Worm (Caenorhabditis elegans) whole organism, late embryonic: ENCODE measurements around the gene K10B3.5.

Experiments used
- C08G9.2 ChIP-seq: sonication (generic microtip); optimal IDR thresholded peaks from 2 replicates; lab custom pipeline; 2016; ENCODE audit warnings: mild to moderate bottlenecking, missing genetic modification characterization, moderate library complexity, missing compliant biosample characterization
- F13H6.1 ChIP-seq: sonication (generic microtip); optimal IDR thresholded peaks from 2 replicates; lab custom pipeline; 2016; ENCODE audit warnings: missing genetic modification characterization, missing compliant biosample characterization
- K02D7.2 ChIP-seq: sonication (generic microtip); optimal IDR thresholded peaks from 2 replicates; lab custom pipeline; 2017; ENCODE audit warnings: mild to moderate bottlenecking, missing genetic modification characterization, missing compliant biosample characterization
- T23F11.4 ChIP-seq: fragments of 200-800 bp; sonication (Bioruptor generic); optimal IDR thresholded peaks from 2 replicates; lab custom pipeline; 2018; ENCODE audit warnings: mild to moderate bottlenecking, missing genetic modification characterization, missing compliant biosample characterization
- ahr-1 ChIP-seq: sonication (generic microtip); optimal IDR thresholded peaks from 2 replicates; lab custom pipeline; 2016; ENCODE audit warnings: missing genetic modification characterization, missing compliant biosample characterization
- ceh-14 ChIP-seq: sonication (generic microtip); optimal IDR thresholded peaks from 2 replicates; lab custom pipeline; 2016; ENCODE audit warnings: missing genotype, missing genetic modification characterization, missing compliant biosample characterization
- ceh-2 ChIP-seq: sonication (generic microtip); optimal IDR thresholded peaks from 2 replicates; lab custom pipeline; 2016; ENCODE audit warnings: missing genotype, missing genetic modification characterization, missing compliant biosample characterization
- ceh-22 ChIP-seq: sonication (generic microtip); optimal IDR thresholded peaks from 2 replicates; lab custom pipeline; 2017; ENCODE audit warnings: missing biosample characterization, missing genetic modification characterization
- ceh-30 ChIP-seq: fragments of 150-350 bp; optimal IDR thresholded peaks from 2 replicates; lab custom pipeline; 2014; ENCODE audit warnings: missing biosample characterization, missing genetic modification characterization
- ceh-31 ChIP-seq: sonication (generic microtip); optimal IDR thresholded peaks from 2 replicates; lab custom pipeline; 2016; ENCODE audit warnings: missing genetic modification characterization, missing compliant biosample characterization
- ceh-34 ChIP-seq: sonication (generic microtip); optimal IDR thresholded peaks from 2 replicates; lab custom pipeline; 2016; ENCODE audit warnings: mild to moderate bottlenecking, missing genetic modification characterization, missing compliant biosample characterization
- ceh-45 ChIP-seq: fragments of 200-800 bp; sonication (Bioruptor generic); IDR thresholded peaks from 2 replicates; pipeline ENCODE4 v1.3.6; 2022; ENCODE audit warnings: missing genetic modification reagents, missing genetic modification characterization, missing compliant biosample characterization
- ceh-48 ChIP-seq: sonication (generic microtip); optimal IDR thresholded peaks from 2 replicates; lab custom pipeline; 2016; ENCODE audit warnings: missing genetic modification characterization, inconsistent platforms, missing compliant biosample characterization
- ceh-6 ChIP-seq: fragments of 200-800 bp; sonication (Bioruptor generic); optimal IDR thresholded peaks from 2 replicates; lab custom pipeline; 2018; ENCODE audit warnings: mild to moderate bottlenecking, missing genetic modification characterization, missing compliant biosample characterization
- che-1 ChIP-seq: sonication (generic microtip); optimal IDR thresholded peaks from 2 replicates; lab custom pipeline; 2016; ENCODE audit warnings: mild to moderate bottlenecking, missing genetic modification characterization, missing compliant biosample characterization
- dve-1 ChIP-seq: sonication (generic microtip); optimal IDR thresholded peaks from 2 replicates; lab custom pipeline; 2017; ENCODE audit warnings: antibody characterized with exemption, mild to moderate bottlenecking, missing genetic modification characterization, missing compliant biosample characterization
- elt-2 ChIP-seq: sonication (generic microtip); optimal IDR thresholded peaks from 2 replicates; lab custom pipeline; 2016; ENCODE audit warnings: missing genetic modification reagents, missing genetic modification characterization, missing compliant biosample characterization
- fax-1 ChIP-seq: sonication (generic microtip); optimal IDR thresholded peaks from 2 replicates; lab custom pipeline; 2016; ENCODE audit warnings: missing genotype, missing genetic modification characterization, missing compliant biosample characterization
- lim-6 ChIP-seq: sonication (generic microtip); optimal IDR thresholded peaks from 2 replicates; lab custom pipeline; 2016; ENCODE audit warnings: missing genetic modification characterization, missing compliant biosample characterization
- lin-11 ChIP-seq: fragments of 200-800 bp; sonication (Bioruptor generic); optimal IDR thresholded peaks from 2 replicates; lab custom pipeline; 2018; ENCODE audit warnings: mild to moderate bottlenecking, missing genetic modification characterization, missing compliant biosample characterization
- nfya-1 ChIP-seq: sonication (generic microtip); optimal IDR thresholded peaks from 2 replicates; lab custom pipeline; 2017; ENCODE audit warnings: missing genetic modification characterization, mild to moderate bottlenecking, missing compliant biosample characterization, antibody characterized with exemption, moderate library complexity
- nhr-11 ChIP-seq: fragments of 150-350 bp; optimal IDR thresholded peaks from 2 replicates; lab custom pipeline; 2014; ENCODE audit warnings: missing biosample characterization, missing genetic modification characterization
- odd-2 ChIP-seq: sonication (generic microtip); optimal IDR thresholded peaks from 2 replicates; lab custom pipeline; 2017; ENCODE audit warnings: antibody characterized with exemption, mild to moderate bottlenecking, missing genetic modification characterization, missing compliant biosample characterization
- pat-9 ChIP-seq: fragments of 200-800 bp; sonication (Bioruptor generic); optimal IDR thresholded peaks from 2 replicates; lab custom pipeline; 2018; ENCODE audit warnings: mild to moderate bottlenecking, missing genetic modification characterization, moderate library complexity, missing compliant biosample characterization
- pha-4 ChIP-seq: fragments of 150-350 bp; optimal IDR thresholded peaks from 2 replicates; lab custom pipeline; 2018; ENCODE audit warnings: missing biosample characterization, missing genetic modification reagents, missing genetic modification characterization
- pqm-1 ChIP-seq: sonication (generic microtip); optimal IDR thresholded peaks from 2 replicates; lab custom pipeline; 2016; ENCODE audit warnings: missing genetic modification characterization, missing compliant biosample characterization
- pros-1 ChIP-seq: fragments of 150-350 bp; optimal IDR thresholded peaks from 2 replicates; lab custom pipeline; 2014; ENCODE audit warnings: missing biosample characterization, missing genetic modification reagents, missing genetic modification characterization
- ref-2 ChIP-seq: sonication (generic microtip); optimal IDR thresholded peaks from 2 replicates; lab custom pipeline; 2016; ENCODE audit warnings: missing genetic modification characterization, missing compliant biosample characterization
- syd-9 ChIP-seq: sonication (generic microtip); optimal IDR thresholded peaks from 2 replicates; lab custom pipeline; 2016; ENCODE audit warnings: mild to moderate bottlenecking, missing genetic modification characterization, moderate library complexity, missing compliant biosample characterization
- tbx-2 ChIP-seq: sonication (generic microtip); optimal IDR thresholded peaks from 2 replicates; lab custom pipeline; 2016; ENCODE audit warnings: missing genetic modification characterization, missing compliant biosample characterization
- unc-3 ChIP-seq, 2 experiments: fragments of 200-800 bp in 1 of 2; sonication (Bioruptor generic) in 1 of 2; sonication (generic microtip) in 1 of 2; conservative IDR thresholded peaks in 1 of 2; optimal IDR thresholded peaks in 1 of 2; 2 replicates each; pipeline versions ENCODE4 v1.3.6 to Lab custom; 2016 to 2022; ENCODE audit warnings: missing compliant biosample characterization in 2 of 2, missing genetic modification characterization in 2 of 2, missing genetic modification reagents in 1 of 2
- unc-42 ChIP-seq: sonication (generic microtip); optimal IDR thresholded peaks from 2 replicates; lab custom pipeline; 2016; ENCODE audit warnings: missing genotype, missing genetic modification characterization, missing compliant biosample characterization
- unc-55 ChIP-seq: sonication (generic microtip); optimal IDR thresholded peaks from 2 replicates; lab custom pipeline; 2017; ENCODE audit warnings: missing biosample characterization, missing genetic modification reagents, missing genetic modification characterization
- unc-86 ChIP-seq: sonication (generic microtip); optimal IDR thresholded peaks from 2 replicates; lab custom pipeline; 2016; ENCODE audit warnings: missing genetic modification characterization, missing compliant biosample characterization
- zip-5 ChIP-seq: sonication (generic microtip); optimal IDR thresholded peaks from 2 replicates; lab custom pipeline; 2016; ENCODE audit warnings: missing genetic modification characterization, missing compliant biosample characterization

The K10B3.5 gene

DNA sequence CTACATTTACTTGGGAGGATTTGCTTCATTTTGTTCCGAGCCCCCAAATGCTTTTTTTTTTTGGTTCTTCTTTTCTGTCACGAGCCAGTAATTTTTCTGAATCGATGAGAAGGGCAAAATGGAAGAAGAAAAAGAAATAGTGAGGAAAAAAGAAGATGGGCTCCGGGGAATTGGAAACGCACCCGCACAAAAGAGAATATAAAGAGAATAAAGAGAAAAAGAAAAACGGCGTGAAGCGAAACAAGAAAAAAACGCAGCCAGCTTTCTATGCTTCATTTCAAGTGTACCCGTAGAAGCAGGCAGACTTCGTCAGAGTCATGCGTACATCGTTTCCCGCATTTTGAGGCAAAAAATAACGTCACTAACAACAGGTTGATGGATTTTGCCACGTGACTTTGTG is 4.8 kb upstream of the K10B3.5 start:
- TF ChIP-seq unc-42 (peak; percentile 71), dve-1 (tag; lab: Kevin White, UChicago) (no peak), unc-3 (GFP tag; conservative IDR thresholded peaks at IDR 0.05; lab: Robert Waterston, UW) (no peak), unc-3 (tag; optimal IDR thresholded peaks at IDR 0.05; lab: Kevin White, UChicago) (peak; percentile 4)

- TF ChIP-seq elt-2 (tag; lab: Kevin White, UChicago): peak; percentile 91
- TF ChIP-seq ceh-30 (tag; lab: Kevin White, UChicago): no peak
These were observed 4.3 kb upstream of the K10B3.5 start, which contains the start of gene gpcp-1 for ce11 chrX:3110576-3110975. Gene gpcp-1 (minus strand): TSS chrX:3110628.

- no peak for TF ChIP-seq fax-1 (tag; lab: Kevin White, UChicago)
- TF ChIP-seq ceh-34 (tag; lab: Kevin White, UChicago): no peak
- no peak for TF ChIP-seq ahr-1
- no peak for TF ChIP-seq odd-2 (tag; lab: Kevin White, UChicago)
- no peak for TF ChIP-seq C08G9.2 (tag; lab: Kevin White, UChicago)
- TF ChIP-seq unc-3 (GFP tag; conservative IDR thresholded peaks at IDR 0.05; lab: Robert Waterston, UW): no peak
- TF ChIP-seq unc-3 (tag; optimal IDR thresholded peaks at IDR 0.05; lab: Kevin White, UChicago): no peak
- TF ChIP-seq ceh-45 (GFP tag; lab: Robert Waterston, UW): no peak
- no peak for TF ChIP-seq syd-9 (tag; lab: Kevin White, UChicago)
- TF ChIP-seq K02D7.2: no peak
- no peak for TF ChIP-seq nhr-11 (tag; lab: Kevin White, UChicago)
- TF ChIP-seq pha-4: no peak
- TF ChIP-seq ref-2 (tag; lab: Kevin White, UChicago): no peak
These were observed 2.3 kb upstream of the K10B3.5 start for ce11 chrX:3108603-3109002.

DNA sequence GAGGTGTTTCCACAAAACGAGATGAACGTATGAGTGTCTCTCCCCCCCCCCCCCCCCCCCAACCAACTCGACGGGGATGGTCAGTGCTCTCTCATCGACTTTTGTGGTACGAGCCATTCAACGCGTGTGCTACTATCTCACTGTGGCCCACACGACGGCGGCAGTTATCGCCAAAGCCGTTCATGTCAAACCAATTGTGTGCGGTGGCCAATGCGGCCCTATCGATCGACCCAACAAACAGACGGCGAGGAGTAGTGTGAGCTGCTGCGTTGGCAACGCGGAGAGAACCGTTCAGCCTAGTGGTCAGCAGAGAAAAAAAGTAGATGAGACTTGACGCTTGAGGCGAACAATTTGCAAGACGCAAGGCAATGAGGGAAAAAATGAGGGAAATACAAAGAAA is 3.5 kb downstream of the K10B3.5 start:
- TF ChIP-seq unc-86 (tag; lab: Kevin White, UChicago) (no peak), ceh-31 (tag; lab: Kevin White, UChicago) (peak; percentile 15), ceh-22 (no peak), tbx-2 (peak; percentile 59), ceh-48 (peak; percentile 60), ceh-45 (GFP tag; lab: Robert Waterston, UW) (no peak), ceh-34 (tag; lab: Kevin White, UChicago) (peak; percentile 8), nfya-1 (tag; lab: Kevin White, UChicago) (peak; percentile 55), T23F11.4 (GFP tag; lab: Kevin White, UChicago) (no peak), ceh-6 (GFP tag; lab: Kevin White, UChicago) (peak; percentile 33), unc-55 (GFP tag; lab: Kevin White, UChicago) (peak; percentile 20)

- no peak for TF ChIP-seq pros-1 (tag; lab: Kevin White, UChicago)
- peak; percentile 4 for TF ChIP-seq elt-2 (tag; lab: Kevin White, UChicago)
- TF ChIP-seq, all 69 proteins: peak for 1
These were observed 4.1 kb downstream of the K10B3.5 start, which contains the start of gene ztf-13 for ce11 chrX:3102165-3102564. Gene ztf-13 (minus strand): TSS chrX:3102175.

DNA sequence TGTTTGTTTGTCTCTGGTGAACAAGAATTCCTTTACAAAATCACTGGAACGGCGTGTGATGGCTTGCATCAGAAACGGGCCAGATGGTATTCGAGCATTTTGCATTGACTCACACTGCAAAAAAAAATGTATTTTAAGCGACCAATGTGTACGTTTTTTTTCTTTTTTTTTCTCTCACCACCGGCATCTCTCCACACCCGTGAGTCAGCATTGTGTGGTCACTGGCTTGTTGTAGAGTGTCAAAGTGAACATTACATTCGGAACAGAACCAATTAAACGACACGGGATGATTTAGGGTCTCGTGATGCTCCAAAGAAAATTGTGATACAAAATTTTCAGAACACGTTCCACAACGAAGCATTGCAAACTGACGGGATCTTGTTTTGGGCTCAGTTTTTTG is 4.7 kb downstream of the K10B3.5 start:
- no peak for TF ChIP-seq ref-2 (tag; lab: Kevin White, UChicago)
- TF ChIP-seq pqm-1 (tag; lab: Kevin White, UChicago): no peak
- no peak for TF ChIP-seq che-1
- TF ChIP-seq C08G9.2 (tag; lab: Kevin White, UChicago): no peak
- no peak for TF ChIP-seq F13H6.1 (tag; lab: Kevin White, UChicago)
- no peak for TF ChIP-seq pat-9 (tag; lab: Kevin White, UChicago)
- TF ChIP-seq ceh-22: no peak
- TF ChIP-seq ceh-2 (tag; lab: Kevin White, UChicago): no peak
- no peak for TF ChIP-seq lin-11 (tag; lab: Kevin White, UChicago)
- no peak for TF ChIP-seq pha-4
- no peak for TF ChIP-seq T23F11.4 (GFP tag; lab: Kevin White, UChicago)
- TF ChIP-seq odd-2 (tag; lab: Kevin White, UChicago): no peak
- TF ChIP-seq lim-6 (tag; lab: Kevin White, UChicago): no peak
- no peak for TF ChIP-seq K02D7.2
- TF ChIP-seq ceh-30 (tag; lab: Kevin White, UChicago): no peak
- no peak for TF ChIP-seq unc-55 (GFP tag; lab: Kevin White, UChicago)
- TF ChIP-seq ceh-14 (tag; lab: Kevin White, UChicago): no peak
- TF ChIP-seq zip-5 (tag; lab: Kevin White, UChicago): no peak
- TF ChIP-seq, all 69 proteins: peak for 0
